Worm (Caenorhabditis elegans): ENCODE data around the gene K09G1.1.

The K09G1.1 gene

DNA sequence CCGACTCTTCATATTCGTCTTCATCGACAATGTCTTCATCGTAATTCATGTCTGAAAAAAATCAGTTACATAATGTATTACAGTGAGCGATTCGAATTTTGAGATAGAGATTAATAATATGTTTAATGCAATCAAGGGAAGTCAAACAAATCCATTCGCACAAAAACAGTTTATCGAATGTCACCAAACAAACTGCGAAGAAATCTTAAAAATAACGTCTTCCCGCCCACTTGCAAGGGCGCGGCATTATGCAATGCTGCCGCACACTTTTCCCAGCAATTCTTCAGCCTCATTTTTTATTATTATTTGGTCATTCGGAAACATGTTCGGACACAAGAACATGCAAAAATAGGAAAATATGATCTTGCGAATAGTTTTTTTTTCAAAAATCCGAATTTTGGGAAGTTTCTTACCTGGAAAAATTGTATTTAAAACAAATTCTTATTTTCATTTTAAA lies 39.1 kb upstream of the K09G1.1 start, which contains the start of gene mdf-1:
mdf-1 (minus strand) TSS at position 51 of the 457 bp plus-strand sequence.
- peak; percentile 83 for TF ChIP-seq mep-1 (tag; optimal IDR thresholded peaks at IDR 0.05)
- no peak for TF ChIP-seq elt-3 (tag; optimal IDR thresholded peaks at IDR 0.05)
- peak; percentile 54 for TF ChIP-seq M03D4.4 (tag; optimal IDR thresholded peaks at IDR 0.05)
- no peak for TF ChIP-seq blmp-1 (tag; optimal IDR thresholded peaks at IDR 0.05)
- no peak for TF ChIP-seq nhr-76 (tag; optimal IDR thresholded peaks at IDR 0.05)
- no peak for TF ChIP-seq flh-1 (GFP tag; optimal IDR thresholded peaks at IDR 0.05)
- TF ChIP-seq zip-8 (tag; optimal IDR thresholded peaks at IDR 0.05): no peak
- TF ChIP-seq elt-1 (tag; optimal IDR thresholded peaks at IDR 0.05; ENCODE audit: borderline replicate concordance, insufficient read depth): peak; percentile 10
- peak; percentile 29 for TF ChIP-seq ceh-39 (tag; optimal IDR thresholded peaks at IDR 0.05)
- peak; percentile 70 for TF ChIP-seq sptf-1 (tag; optimal IDR thresholded peaks at IDR 0.05)
- peak; percentile 44 for TF ChIP-seq hlh-1 (tag; optimal IDR thresholded peaks at IDR 0.05)
- TF ChIP-seq lin-32 (GFP tag; optimal IDR thresholded peaks at IDR 0.05): no peak
- peak; percentile 61 for TF ChIP-seq lsy-2 (tag; optimal IDR thresholded peaks at IDR 0.05)
- no peak for TF ChIP-seq ham-2 (GFP tag; optimal IDR thresholded peaks at IDR 0.05)
- TF ChIP-seq pha-4 (tag; optimal IDR thresholded peaks at IDR 0.05): peak; percentile 57
- no peak for TF ChIP-seq nhr-12 (tag; optimal IDR thresholded peaks at IDR 0.05)
- TF ChIP-seq lin-13 (tag; optimal IDR thresholded peaks at IDR 0.05): peak; percentile 71
- peak; percentile 35 for TF ChIP-seq mls-2 (tag; optimal IDR thresholded peaks at IDR 0.05)
- peak; percentile 16 for TF ChIP-seq ceh-43 (GFP tag; optimal IDR thresholded peaks at IDR 0.05)
- TF ChIP-seq ces-1 (GFP tag; optimal IDR thresholded peaks at IDR 0.05): peak; percentile 49
- no peak for TF ChIP-seq unc-120 (tag; optimal IDR thresholded peaks at IDR 0.05; ENCODE audit: poor library complexity, severe bottlenecking)
- TF ChIP-seq snpc-4 (tag; optimal IDR thresholded peaks at IDR 0.05): no peak
- no peak for TF ChIP-seq ceh-83 (GFP tag; optimal IDR thresholded peaks at IDR 0.05)
- peak; percentile 12 for TF ChIP-seq cnd-1 (tag; optimal IDR thresholded peaks at IDR 0.05)
- TF ChIP-seq mab-5 (tag; optimal IDR thresholded peaks at IDR 0.05): no peak
- peak; percentile 23 for TF ChIP-seq unc-62 (GFP tag; optimal IDR thresholded peaks at IDR 0.05)
- no peak for TF ChIP-seq drap-1 (GFP tag; optimal IDR thresholded peaks at IDR 0.05)
- TF ChIP-seq tbx-8 (GFP tag; optimal IDR thresholded peaks at IDR 0.05): no peak
- no peak for TF ChIP-seq nhr-2 (tag; optimal IDR thresholded peaks at IDR 0.05)
- TF ChIP-seq sem-2 (GFP tag; optimal IDR thresholded peaks at IDR 0.05): no peak
- TF ChIP-seq nhr-28 (tag; optimal IDR thresholded peaks at IDR 0.05): no peak
- no peak for TF ChIP-seq ztf-11 (tag; optimal IDR thresholded peaks at IDR 0.05)
- TF ChIP-seq bed-3 (GFP tag; optimal IDR thresholded peaks at IDR 0.05): no peak
- TF ChIP-seq unc-39 (tag; optimal IDR thresholded peaks at IDR 0.05): no peak
- peak; percentile 71 for TF ChIP-seq nhr-237 (tag; optimal IDR thresholded peaks at IDR 0.05)

DNA sequence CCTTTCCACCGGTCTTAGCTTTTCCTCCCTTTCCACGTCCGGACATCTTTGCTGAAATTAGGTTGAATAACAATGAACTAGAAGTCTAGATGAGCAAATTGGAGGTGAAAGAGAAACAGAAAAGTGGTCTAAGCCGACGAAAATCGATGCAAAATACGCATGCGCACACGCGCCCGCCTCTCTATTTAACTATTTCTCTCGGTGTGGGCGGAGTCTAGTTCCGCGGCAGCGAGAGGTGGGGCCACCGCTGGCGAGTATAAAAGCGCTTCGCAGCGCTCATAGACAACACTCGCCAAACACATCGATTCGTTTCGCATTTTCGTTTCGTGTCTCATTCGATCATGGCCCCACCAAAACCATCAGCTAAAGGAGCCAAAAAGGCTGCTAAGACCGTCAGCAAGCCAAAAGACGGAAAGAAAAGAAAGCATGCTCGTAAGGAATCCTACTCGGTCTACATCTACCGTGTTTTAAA lies 38.1 kb upstream of the K09G1.1 start, which contains the start of the genes his-35 and his-41:
his-35 (minus strand) TSS at position 51 of the 472 bp plus-strand sequence.
his-41 (plus strand) TSS at position 299 of the 472 bp plus-strand sequence.
- TF ChIP-seq mab-5 (tag; optimal IDR thresholded peaks at IDR 0.05): no peak
- peak; percentile 32 for TF ChIP-seq pha-4 (tag; optimal IDR thresholded peaks at IDR 0.05)
- no peak for TF ChIP-seq bed-3 (GFP tag; optimal IDR thresholded peaks at IDR 0.05)
- TF ChIP-seq unc-39 (tag; optimal IDR thresholded peaks at IDR 0.05): no peak
- TF ChIP-seq ces-1 (GFP tag; optimal IDR thresholded peaks at IDR 0.05): peak; percentile 26
- TF ChIP-seq lin-13 (tag; optimal IDR thresholded peaks at IDR 0.05): no peak
- TF ChIP-seq cnd-1 (tag; optimal IDR thresholded peaks at IDR 0.05): no peak
- TF ChIP-seq lsy-2 (tag; optimal IDR thresholded peaks at IDR 0.05): no peak
- TF ChIP-seq unc-120 (tag; optimal IDR thresholded peaks at IDR 0.05; ENCODE audit: poor library complexity, severe bottlenecking): no peak
- TF ChIP-seq snpc-4 (tag; optimal IDR thresholded peaks at IDR 0.05): no peak
- TF ChIP-seq ceh-39 (tag; optimal IDR thresholded peaks at IDR 0.05): no peak

DNA sequence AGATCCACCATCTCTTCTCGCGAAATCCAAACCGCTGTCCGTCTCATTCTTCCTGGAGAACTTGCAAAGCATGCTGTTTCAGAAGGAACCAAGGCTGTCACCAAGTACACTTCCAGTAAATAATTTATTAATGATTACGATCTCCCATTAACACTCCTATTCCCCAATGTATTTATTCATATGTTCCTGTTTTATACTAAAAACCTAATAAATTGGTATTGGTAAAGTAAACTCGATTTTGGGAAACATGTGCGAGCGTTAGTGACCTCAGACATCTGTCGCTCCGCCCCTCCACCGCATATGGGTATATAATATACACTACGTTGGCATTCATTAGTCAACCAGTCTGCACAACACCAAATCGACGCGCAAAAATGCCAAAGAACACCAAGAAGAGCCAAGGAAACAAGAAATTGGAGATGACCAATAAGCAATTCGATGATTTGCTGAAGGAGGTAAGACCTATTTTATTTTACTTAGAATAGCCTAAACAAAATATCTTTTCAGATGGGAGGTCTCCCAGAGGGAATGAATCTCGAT lies 37.2 kb upstream of the K09G1.1 start, which contains the start of gene C50F4.6:
C50F4.6 (plus strand) TSS at position 51 of the 540 bp plus-strand sequence.
- TF ChIP-seq lin-32 (GFP tag; optimal IDR thresholded peaks at IDR 0.05) (peak; percentile 27), ham-2 (GFP tag; optimal IDR thresholded peaks at IDR 0.05) (no peak), lin-13 (tag; optimal IDR thresholded peaks at IDR 0.05) (no peak), cnd-1 (tag; optimal IDR thresholded peaks at IDR 0.05) (peak; percentile 14), bed-3 (GFP tag; optimal IDR thresholded peaks at IDR 0.05) (no peak)
